Worm (Caenorhabditis elegans) whole organism, L4 larva: ENCODE data around the gene C10G8.4.

ENCODE experiments used
- aha-1 ChIP-seq: fragments of 150-350 bp; peaks from one replicate; lab custom pipeline; 2014; ENCODE audit warnings: missing biosample characterization, missing genetic modification characterization
- jun-1 ChIP-seq: fragments of 150-350 bp; optimal IDR thresholded peaks from 2 replicates; lab custom pipeline; 2014; ENCODE audit warnings: missing biosample characterization, missing genetic modification reagents, missing genetic modification characterization
- lin-13 ChIP-seq: fragments of 150-350 bp; optimal IDR thresholded peaks from 2 replicates; lab custom pipeline; 2014; ENCODE audit warnings: missing biosample characterization, missing genetic modification reagents, missing genetic modification characterization
- lin-15B ChIP-seq: fragments of 150-350 bp; sonication (generic microtip); optimal IDR thresholded peaks from 3 replicates; lab custom pipeline; 2014; ENCODE audit warnings: missing biosample characterization, missing genetic modification characterization
- lin-39 ChIP-seq: fragments of 150-350 bp; optimal IDR thresholded peaks from 2 replicates; lab custom pipeline; 2014; ENCODE audit warnings: missing biosample characterization, missing genetic modification reagents, missing genetic modification characterization
- lsy-2 ChIP-seq, 2 experiments: fragments of 150-350 bp in 1 of 2; sonication (generic microtip) in 1 of 2; optimal IDR thresholded peaks; 2 replicates each; lab custom pipeline; 2014 to 2017; ENCODE audit warnings: missing biosample characterization in 2 of 2, missing genetic modification characterization in 2 of 2
- madf-9 ChIP-seq: fragments of 200-800 bp; sonication (Bioruptor generic); conservative IDR thresholded peaks from 2 replicates; pipeline ENCODE4 v1.3.6; 2022; ENCODE audit warnings: missing genetic modification reagents, missing genetic modification characterization, missing compliant biosample characterization
- nhr-10 ChIP-seq: fragments of 150-350 bp; optimal IDR thresholded peaks from 2 replicates; lab custom pipeline; 2014; ENCODE audit warnings: missing biosample characterization, missing genetic modification characterization
- nhr-11 ChIP-seq: fragments of 150-350 bp; optimal IDR thresholded peaks from 2 replicates; lab custom pipeline; 2014; ENCODE audit warnings: missing biosample characterization, missing genetic modification characterization
- unc-39 ChIP-seq: sonication (generic microtip); optimal IDR thresholded peaks from 2 replicates; lab custom pipeline; 2017; ENCODE audit warnings: missing biosample characterization, missing genetic modification characterization
- zfp-3 ChIP-seq: fragments of 200-800 bp; sonication (Bioruptor generic); conservative IDR thresholded peaks from 2 replicates; pipeline ENCODE4 v1.3.6; 2022; ENCODE audit warnings: missing genetic modification reagents, missing genetic modification characterization, missing compliant biosample characterization

DNA sequence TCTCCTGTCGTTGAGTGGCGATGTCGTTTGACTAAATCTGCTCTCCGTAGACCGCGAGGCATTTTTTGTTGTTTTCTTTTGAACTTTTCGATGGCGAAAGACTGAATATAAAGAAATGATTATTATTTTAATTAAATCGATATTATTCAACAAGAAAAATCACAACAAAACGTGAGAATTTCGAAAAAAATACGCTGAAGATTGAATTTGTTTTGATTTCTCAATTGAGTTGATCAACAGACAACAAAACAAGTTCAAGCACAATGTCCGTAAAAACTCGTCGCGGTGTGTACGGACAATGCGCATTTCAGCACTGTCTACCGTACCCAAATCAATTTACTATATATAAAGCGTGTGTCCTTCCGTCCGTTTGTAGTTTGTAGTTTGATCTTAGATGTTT, 33.7 kb upstream of the C10G8.4 start, which contains the start of gene B0238.9:
- TF ChIP-seq madf-9 (GFP tag; lab: Robert Waterston, UW) (no peak), lin-13 (GFP tag; lab: Kevin White, UChicago) (no peak), aha-1 (tag; lab: Kevin White, UChicago) (no peak), unc-39 (tag; lab: Kevin White, UChicago) (no peak), nhr-11 (tag; lab: Kevin White, UChicago) (no peak), nhr-10 (no peak), lsy-2 (tag; optimal IDR thresholded peaks at IDR 0.05; lab: Kevin White, UChicago) (no peak), jun-1 (tag; lab: Kevin White, UChicago) (no peak), lin-15B (tag; lab: Kevin White, UChicago) (no peak), zfp-3 (no peak), lin-39 (no peak)
